Worm (Caenorhabditis elegans) whole organism, L4/young adult: ENCODE data around the gene C43G2.3.

ENCODE experiments used
- dao-5 ChIP-seq: sonication (generic microtip); optimal IDR thresholded peaks from 2 replicates; lab custom pipeline; 2016; ENCODE audit warnings: missing genotype, missing genetic modification characterization, moderate library complexity, missing compliant biosample characterization
- him-1 ChIP-seq: sonication (generic microtip); optimal IDR thresholded peaks from 2 replicates; lab custom pipeline; 2016; ENCODE audit warnings: missing genotype, missing genetic modification reagents, missing genetic modification characterization, missing compliant biosample characterization

DNA sequence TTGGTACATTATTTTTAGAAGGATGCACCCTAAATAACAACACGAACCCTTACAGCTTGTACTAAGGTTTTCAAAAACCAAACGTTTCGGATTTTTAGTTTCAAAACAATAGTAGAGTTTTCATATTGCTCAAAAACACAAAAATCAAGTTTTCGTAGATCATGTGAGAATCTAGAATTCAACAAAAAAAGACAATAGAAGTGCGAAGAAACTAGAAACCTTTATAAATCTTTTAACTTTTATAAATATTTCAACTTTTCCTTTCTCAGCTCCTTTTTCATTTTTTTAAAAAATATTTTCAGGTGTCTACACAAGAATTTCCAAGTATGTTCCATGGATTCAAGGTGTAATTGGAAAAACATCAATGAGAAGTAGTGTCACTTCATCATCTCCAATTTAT is 17.6 kb upstream of the C43G2.3 start, which contains the start of gene best-9:
- TF ChIP-seq him-1 (no peak), dao-5 (tag; lab: Kevin White, UChicago) (no peak)
